Worm (Caenorhabditis elegans) whole organism, L3 larva: ENCODE data around the gene cyp-44A1.

ENCODE experiments used
- R02D3.7 ChIP-seq: fragments of 150-350 bp; optimal IDR thresholded peaks from 2 replicates; lab custom pipeline; 2014; ENCODE audit warnings: missing biosample characterization, missing genetic modification characterization
- ZK546.5 ChIP-seq: sonication (generic microtip); optimal IDR thresholded peaks from 2 replicates; lab custom pipeline; 2017; ENCODE audit warnings: missing biosample characterization, missing genetic modification characterization
- aly-2 ChIP-seq: fragments of 150-350 bp; optimal IDR thresholded peaks from 2 replicates; lab custom pipeline; 2014; ENCODE audit warnings: missing biosample characterization, missing genetic modification characterization
- ceh-16 ChIP-seq: sonication (generic microtip); optimal IDR thresholded peaks from 2 replicates; lab custom pipeline; 2017; ENCODE audit warnings: missing biosample characterization, missing genetic modification characterization
- ceh-28 ChIP-seq: fragments of 150-350 bp; optimal IDR thresholded peaks from 2 replicates; lab custom pipeline; 2014; ENCODE audit warnings: missing biosample characterization, missing genetic modification reagents, missing genetic modification characterization
- ceh-9 ChIP-seq: sonication (generic microtip); optimal IDR thresholded peaks from 2 replicates; lab custom pipeline; 2018; ENCODE audit warnings: missing biosample characterization, missing genetic modification characterization
- daf-12 ChIP-seq: fragments of 150-350 bp; optimal IDR thresholded peaks from 2 replicates; lab custom pipeline; 2014; ENCODE audit warnings: missing biosample characterization, missing genetic modification reagents, missing genetic modification characterization
- egl-27 ChIP-seq: sonication (generic microtip); optimal IDR thresholded peaks from 4 replicates; lab custom pipeline; 2017; ENCODE audit warnings: missing biosample characterization, missing genetic modification reagents, missing genetic modification characterization
- egl-5 ChIP-seq: fragments of 150-350 bp; optimal IDR thresholded peaks from 2 replicates; lab custom pipeline; 2017; ENCODE audit warnings: missing biosample characterization, missing genetic modification reagents, missing genetic modification characterization, inconsistent platforms
- elt-1 ChIP-seq: fragments of 150-350 bp; optimal IDR thresholded peaks from 2 replicates; lab custom pipeline; 2014; ENCODE audit warnings: missing biosample characterization, missing genetic modification characterization
- elt-2 ChIP-seq: sonication (generic microtip); optimal IDR thresholded peaks from 2 replicates; lab custom pipeline; 2016; ENCODE audit warnings: missing genetic modification reagents, mild to moderate bottlenecking, missing genetic modification characterization, missing compliant biosample characterization
- elt-3 ChIP-seq, 3 experiments: fragments of 150-350 bp in 1 of 3; sonication (generic microtip) in 2 of 3; optimal IDR thresholded peaks; 2 replicates in 2 of 3; 4 replicates in 1 of 3; lab custom pipeline; 2014 to 2017; ENCODE audit warnings: missing biosample characterization in 3 of 3, missing genetic modification characterization in 3 of 3
- eor-1 ChIP-seq, 2 experiments: fragments of 150-350 bp; optimal IDR thresholded peaks; 2 replicates each; lab custom pipeline; 2014 to 2018; ENCODE audit warnings: missing biosample characterization in 2 of 2, missing genetic modification characterization in 2 of 2
- fkh-10 ChIP-seq: sonication (generic microtip); optimal IDR thresholded peaks from 2 replicates; lab custom pipeline; 2017; ENCODE audit warnings: missing biosample characterization, missing genetic modification reagents, missing genetic modification characterization
- fkh-2 ChIP-seq: fragments of 150-350 bp; optimal IDR thresholded peaks from 2 replicates; lab custom pipeline; 2014; ENCODE audit warnings: missing biosample characterization, missing genetic modification reagents, missing genetic modification characterization
- fos-1 ChIP-seq: fragments of 150-350 bp; optimal IDR thresholded peaks from 2 replicates; lab custom pipeline; 2014; ENCODE audit warnings: missing biosample characterization, missing genetic modification characterization
- hmg-11 ChIP-seq: sonication (generic microtip); optimal IDR thresholded peaks from 2 replicates; lab custom pipeline; 2016; ENCODE audit warnings: missing genetic modification characterization, missing compliant biosample characterization
- jun-1 ChIP-seq: fragments of 150-350 bp; optimal IDR thresholded peaks from 2 replicates; lab custom pipeline; 2014; ENCODE audit warnings: missing biosample characterization, missing genetic modification reagents, missing genetic modification characterization
- lin-15B ChIP-seq: fragments of 150-350 bp; optimal IDR thresholded peaks from 2 replicates; lab custom pipeline; 2014; ENCODE audit warnings: missing biosample characterization, missing genetic modification characterization
- lin-39 ChIP-seq: fragments of 150-350 bp; optimal IDR thresholded peaks from 2 replicates; lab custom pipeline; 2018; ENCODE audit warnings: missing biosample characterization, missing genetic modification reagents, missing genetic modification characterization
- lsy-12 ChIP-seq: sonication (generic microtip); optimal IDR thresholded peaks from 2 replicates; lab custom pipeline; 2016; ENCODE audit warnings: mild to moderate bottlenecking, missing genetic modification characterization, missing compliant biosample characterization
- mdl-1 ChIP-seq: fragments of 150-350 bp; optimal IDR thresholded peaks from 2 replicates; lab custom pipeline; 2014; ENCODE audit warnings: missing biosample characterization, missing genetic modification characterization
- mml-1 ChIP-seq: fragments of 150-350 bp; sonication (generic microtip); optimal IDR thresholded peaks from 3 replicates; lab custom pipeline; 2014; ENCODE audit warnings: missing biosample characterization, missing genetic modification characterization
- nfya-1 ChIP-seq: sonication (generic microtip); optimal IDR thresholded peaks from 2 replicates; lab custom pipeline; 2017; ENCODE audit warnings: missing genetic modification characterization, mild to moderate bottlenecking, missing compliant biosample characterization, antibody characterized with exemption, moderate library complexity; ENCODE audit not compliant: insufficient read depth
- nhr-11 ChIP-seq: fragments of 150-350 bp; optimal IDR thresholded peaks from 2 replicates; lab custom pipeline; 2014; ENCODE audit warnings: missing biosample characterization, missing genetic modification characterization
- nhr-12 ChIP-seq: fragments of 150-350 bp; optimal IDR thresholded peaks from 2 replicates; lab custom pipeline; 2014; ENCODE audit warnings: missing biosample characterization, missing genetic modification characterization
- nhr-23 ChIP-seq: fragments of 150-350 bp; optimal IDR thresholded peaks from 2 replicates; lab custom pipeline; 2014; ENCODE audit warnings: missing biosample characterization, missing genetic modification reagents, missing genetic modification characterization
- nhr-237 ChIP-seq: fragments of 150-350 bp; optimal IDR thresholded peaks from 2 replicates; lab custom pipeline; 2014; ENCODE audit warnings: missing biosample characterization, missing genetic modification characterization
- nhr-28 ChIP-seq: fragments of 150-350 bp; optimal IDR thresholded peaks from 2 replicates; lab custom pipeline; 2014; ENCODE audit warnings: missing biosample characterization, missing genetic modification characterization
- nhr-43 ChIP-seq: sonication (generic microtip); optimal IDR thresholded peaks from 2 replicates; lab custom pipeline; 2016; ENCODE audit warnings: mild to moderate bottlenecking, missing genetic modification characterization, missing compliant biosample characterization; ENCODE audit not compliant: poor library complexity, severe bottlenecking
- nhr-67 ChIP-seq: fragments of 150-350 bp; optimal IDR thresholded peaks from 2 replicates; lab custom pipeline; 2014; ENCODE audit warnings: missing biosample characterization, missing genetic modification characterization
- nhr-76 ChIP-seq: fragments of 150-350 bp; sonication (generic microtip); optimal IDR thresholded peaks from 5 replicates; lab custom pipeline; 2014; ENCODE audit warnings: missing biosample characterization, missing genetic modification characterization
- nhr-77 ChIP-seq: fragments of 150-350 bp; optimal IDR thresholded peaks from 2 replicates; lab custom pipeline; 2014; ENCODE audit warnings: missing biosample characterization, missing genetic modification characterization
- pha-4 ChIP-seq: fragments of 150-350 bp; optimal IDR thresholded peaks from 2 replicates; lab custom pipeline; 2014; ENCODE audit warnings: missing biosample characterization, missing genetic modification reagents, missing genetic modification characterization
- pqm-1 ChIP-seq: fragments of 150-350 bp; optimal IDR thresholded peaks from 2 replicates; lab custom pipeline; 2017; ENCODE audit warnings: missing biosample characterization, missing genetic modification characterization, inconsistent platforms
- skn-1 ChIP-seq: fragments of 150-350 bp; optimal IDR thresholded peaks from 2 replicates; lab custom pipeline; 2014; ENCODE audit warnings: missing biosample characterization, missing genetic modification characterization
- snpc-4 ChIP-seq: fragments of 150-350 bp; optimal IDR thresholded peaks from 2 replicates; lab custom pipeline; 2014; ENCODE audit warnings: missing biosample characterization, missing genetic modification characterization
- tbx-2 ChIP-seq: sonication (generic microtip); optimal IDR thresholded peaks from 2 replicates; lab custom pipeline; 2016; ENCODE audit warnings: mild to moderate bottlenecking, missing genetic modification characterization, missing compliant biosample characterization
- unc-39 ChIP-seq: sonication (generic microtip); optimal IDR thresholded peaks from 4 replicates; lab custom pipeline; 2017; ENCODE audit warnings: missing biosample characterization, missing genetic modification characterization
- unc-62 ChIP-seq: fragments of 150-350 bp; sonication (generic microtip); optimal IDR thresholded peaks from 4 replicates; lab custom pipeline; 2014; ENCODE audit warnings: missing biosample characterization, missing genetic modification reagents, missing genetic modification characterization
- zag-1 ChIP-seq: fragments of 150-350 bp; optimal IDR thresholded peaks from 2 replicates; lab custom pipeline; 2014; ENCODE audit warnings: missing biosample characterization, missing genetic modification characterization
- ztf-11 ChIP-seq: fragments of 150-350 bp; optimal IDR thresholded peaks from 2 replicates; lab custom pipeline; 2014; ENCODE audit warnings: missing biosample characterization, missing genetic modification characterization

The cyp-44A1 gene

DNA sequence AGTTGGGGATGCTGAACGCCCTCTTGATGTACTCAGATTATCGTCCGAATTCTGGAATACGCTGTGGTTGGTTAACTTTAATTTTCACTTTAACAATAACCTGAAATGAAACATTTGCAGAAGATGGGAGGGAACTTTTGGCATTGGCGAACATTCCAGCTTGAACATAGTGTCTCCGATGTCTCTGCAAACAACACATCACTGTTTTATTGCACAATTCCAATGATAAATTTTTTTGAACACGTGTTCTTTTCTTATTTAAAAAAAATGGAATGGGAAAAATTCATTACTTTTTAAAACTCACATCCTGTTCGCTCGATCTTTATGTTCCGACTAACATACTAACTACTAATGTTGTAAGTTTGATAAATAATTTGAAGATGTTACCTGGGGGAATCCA lies 3.4 kb upstream of the cyp-44A1 start, which contains the start of gene fzy-1:
TSS of gene fzy-1 (plus strand) at position 301 of the 400 bp plus-strand sequence.
- no peak for TF ChIP-seq jun-1 (tag; lab: Kevin White, UChicago)
- TF ChIP-seq pha-4 (tag; lab: Kevin White, UChicago), result no peak
- TF ChIP-seq ZK546.5 (tag; lab: Kevin White, UChicago), result no peak
- TF ChIP-seq snpc-4 (tag; lab: Kevin White, UChicago), result no peak
- no peak for TF ChIP-seq fkh-10
- no peak for TF ChIP-seq nfya-1 (tag; lab: Kevin White, UChicago)

DNA sequence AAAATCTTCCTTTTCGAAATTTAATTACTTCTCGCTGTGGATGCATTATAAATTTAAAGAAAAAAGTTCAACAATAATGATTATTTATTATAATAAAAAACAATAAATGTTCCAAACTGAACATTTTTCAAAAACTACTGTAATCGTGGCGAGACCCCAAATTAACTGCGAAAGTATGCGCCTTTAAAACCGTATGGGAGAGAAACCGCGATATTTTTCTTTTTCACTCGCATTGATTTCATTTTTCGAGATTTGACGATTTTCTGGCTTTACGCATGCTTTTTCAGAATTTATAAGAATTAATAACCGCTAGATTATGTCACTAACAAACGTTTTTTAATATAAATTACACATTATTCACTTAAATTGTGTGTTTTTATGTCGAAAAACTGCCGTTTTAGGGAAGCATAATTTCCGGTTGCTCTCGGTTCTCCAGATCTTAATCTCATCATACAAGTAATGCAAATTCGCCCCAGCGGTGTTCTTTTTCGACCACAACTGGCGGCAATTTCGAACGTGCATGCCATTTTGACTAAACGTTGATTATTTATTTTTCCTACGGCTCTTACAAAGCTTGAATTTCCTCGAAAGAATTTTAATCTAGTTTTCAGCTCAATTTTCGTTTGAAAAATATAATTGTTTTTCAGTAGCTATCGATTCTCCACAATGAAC lies 2.7 kb upstream of the cyp-44A1 start, which contains the start of gene F12A10.8:
TSS of gene F12A10.8 (minus strand) at position 79 of the 672 bp plus-strand sequence.
- TF ChIP-seq jun-1 (tag; lab: Kevin White, UChicago) (no peak), elt-1 (peak; percentile 5), zag-1 (tag; lab: Kevin White, UChicago) (no peak), nhr-12 (tag; lab: Kevin White, UChicago) (no peak), pqm-1 (tag; lab: Kevin White, UChicago) (no peak), skn-1 (tag; lab: Kevin White, UChicago) (no peak), daf-12 (no peak), nhr-67 (tag; lab: Kevin White, UChicago) (no peak), fos-1 (no peak), egl-27 (no peak), nhr-76 (tag; lab: Kevin White, UChicago) (no peak), elt-3 (tag; optimal IDR thresholded peaks at IDR 0.05; lab: Kevin White, UChicago) (no peak), mml-1 (tag; lab: Kevin White, UChicago) (no peak), unc-39 (tag; lab: Kevin White, UChicago) (no peak), aly-2 (tag; lab: Kevin White, UChicago) (no peak), R02D3.7 (tag; lab: Kevin White, UChicago) (no peak), hmg-11 (tag; lab: Kevin White, UChicago) (no peak), unc-62 (GFP tag; lab: Kevin White, UChicago) (no peak), nhr-237 (tag; lab: Kevin White, UChicago) (no peak), nhr-11 (tag; lab: Kevin White, UChicago) (no peak), egl-5 (tag; lab: Kevin White, UChicago) (no peak), ceh-9 (no peak), nfya-1 (tag; lab: Kevin White, UChicago) (peak; percentile 44), ceh-16 (tag; lab: Kevin White, UChicago) (no peak), lin-15B (tag; lab: Kevin White, UChicago) (peak; percentile 76), nhr-77 (tag; lab: Kevin White, UChicago) (no peak), eor-1 (tag; optimal IDR thresholded peaks at IDR 0.05; lab: Kevin White, UChicago) (no peak), ZK546.5 (tag; lab: Kevin White, UChicago) (no peak), mdl-1 (tag; lab: Kevin White, UChicago) (no peak), lin-39 (peak; percentile 37), ztf-11 (tag; lab: Kevin White, UChicago) (no peak), ceh-28 (tag; lab: Kevin White, UChicago) (no peak), nhr-23 (no peak), nhr-28 (no peak), lsy-12 (no peak), elt-2 (tag; lab: Kevin White, UChicago) (peak; percentile 13)

DNA sequence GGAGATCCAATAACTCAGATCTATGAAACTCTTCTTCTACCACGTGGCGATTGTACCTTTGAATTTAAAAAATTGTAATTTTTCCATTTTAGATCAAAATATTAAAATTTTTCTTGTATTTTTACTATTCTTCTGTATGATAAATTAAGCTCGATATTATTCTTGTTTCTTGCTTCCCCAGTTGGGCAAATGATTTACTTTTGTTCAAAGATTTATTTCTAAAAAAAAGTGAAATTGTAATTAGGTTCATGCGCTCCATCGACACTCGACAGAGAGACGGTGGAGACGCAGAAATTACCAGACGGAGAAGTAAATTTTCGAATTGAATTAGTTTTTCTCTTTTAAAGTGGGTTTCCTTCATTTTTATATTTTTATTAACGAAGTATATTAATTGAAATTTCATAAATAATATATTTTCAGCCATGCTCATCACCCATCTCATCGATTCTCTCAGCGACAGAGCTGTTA lies 2.0 kb downstream of the cyp-44A1 start, which contains the start of gene npp-24:
TSS of gene npp-24 (plus strand) at position 51 of the 468 bp plus-strand sequence.
- TF ChIP-seq eor-1 (tag; optimal IDR thresholded peaks at IDR 0.05; lab: Kevin White, UChicago) (no peak), nhr-12 (tag; lab: Kevin White, UChicago) (no peak), lin-15B (tag; lab: Kevin White, UChicago) (peak; percentile 1), fkh-2 (tag; lab: Kevin White, UChicago) (no peak), elt-2 (tag; lab: Kevin White, UChicago) (peak; percentile 23), nhr-43 (tag; lab: Kevin White, UChicago) (no peak), skn-1 (tag; lab: Kevin White, UChicago) (no peak), pha-4 (tag; lab: Kevin White, UChicago) (peak; percentile 27), jun-1 (tag; lab: Kevin White, UChicago) (no peak), tbx-2 (tag; lab: Kevin White, UChicago) (no peak), egl-5 (tag; lab: Kevin White, UChicago) (no peak)
